Fruit fly (Drosophila melanogaster): ENCODE data around the gene fray.
A peak's percentile ranks its signal among the peaks of the same experiment; 100 is the strongest.

Gene fray

DNA sequence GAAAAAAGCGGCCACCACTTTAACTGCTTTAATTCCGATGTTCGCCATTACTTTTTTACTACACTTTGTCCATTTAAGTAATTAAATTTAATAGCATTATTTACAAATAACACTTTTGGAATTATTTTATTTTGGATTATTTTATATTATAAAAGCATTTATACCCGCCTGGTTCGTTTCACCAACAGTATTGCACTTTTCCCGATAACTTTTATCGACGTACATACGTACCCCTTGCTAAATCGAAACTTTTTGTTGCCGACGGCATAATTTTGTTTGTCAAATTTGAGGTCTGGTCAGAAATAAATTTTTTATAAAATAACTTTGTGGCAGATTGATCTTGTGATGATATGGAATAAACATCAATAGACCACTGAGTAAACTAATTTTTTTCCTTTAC lies 13.3 kb upstream of the fray start, which contains the start of gene CG7691:
TSS of gene CG7691 (plus strand) at position 301 of the 400 bp plus-strand sequence.
- TF ChIP-seq brk (GFP tag; optimal IDR thresholded peaks at IDR 0.05) (no peak), OdsH (GFP tag; optimal IDR thresholded peaks at IDR 0.05) (no peak), Myc (optimal IDR thresholded peaks at IDR 0.05) (no peak), rgr (GFP tag; optimal IDR thresholded peaks at IDR 0.05) (no peak), sage (GFP tag; optimal IDR thresholded peaks at IDR 0.05) (no peak)

dm6 chr3R:18565073-18565472 lies 7.8 kb upstream of the fray start, which contains the start of the genes CG43210 and hemo:
TSS of gene CG43210 (minus strand) at chr3R:18565173.
TSS of gene hemo (minus strand) at chr3R:18565173.
- TF ChIP-seq HLH106 (tag; optimal IDR thresholded peaks at IDR 0.05) = peak; percentile 30
- TF ChIP-seq Mio (GFP tag; optimal IDR thresholded peaks at IDR 0.05) = no peak

- TF ChIP-seq usp (GFP tag; optimal IDR thresholded peaks at IDR 0.05) (no peak), Rel (GFP tag; optimal IDR thresholded peaks at IDR 0.05) (no peak), Rel (tag; optimal IDR thresholded peaks at IDR 0.05) (no peak), Vsx2 (GFP tag; optimal IDR thresholded peaks at IDR 0.05; ENCODE audit: partially characterized antibody) (no peak), Jra (GFP tag; optimal IDR thresholded peaks at IDR 0.05) (no peak), woc (GFP tag; optimal IDR thresholded peaks at IDR 0.05) (no peak), dl (GFP tag; optimal IDR thresholded peaks at IDR 0.05; ENCODE audit: insufficient read depth in 1 of 2, partially characterized antibody in 2 of 2) (no peak), sage (GFP tag; optimal IDR thresholded peaks at IDR 0.05) (no peak), dmrt93B (GFP tag; optimal IDR thresholded peaks at IDR 0.05) (no peak), rgr (GFP tag; optimal IDR thresholded peaks at IDR 0.05) (no peak), Hr83 (GFP tag; optimal IDR thresholded peaks at IDR 0.05; ENCODE audit: poor library complexity, severe bottlenecking) (no peak), Abd-B (GFP tag; optimal IDR thresholded peaks at IDR 0.05) (no peak), Mio (GFP tag; optimal IDR thresholded peaks at IDR 0.05) (no peak), pan (optimal IDR thresholded peaks at IDR 0.05) (no peak), psq (GFP tag; optimal IDR thresholded peaks at IDR 0.05) (no peak), GATAd (GFP tag; optimal IDR thresholded peaks at IDR 0.05) (no peak)
These were observed 569 bp upstream of the fray start for dm6 chr3R:18572240-18572803.

DNA sequence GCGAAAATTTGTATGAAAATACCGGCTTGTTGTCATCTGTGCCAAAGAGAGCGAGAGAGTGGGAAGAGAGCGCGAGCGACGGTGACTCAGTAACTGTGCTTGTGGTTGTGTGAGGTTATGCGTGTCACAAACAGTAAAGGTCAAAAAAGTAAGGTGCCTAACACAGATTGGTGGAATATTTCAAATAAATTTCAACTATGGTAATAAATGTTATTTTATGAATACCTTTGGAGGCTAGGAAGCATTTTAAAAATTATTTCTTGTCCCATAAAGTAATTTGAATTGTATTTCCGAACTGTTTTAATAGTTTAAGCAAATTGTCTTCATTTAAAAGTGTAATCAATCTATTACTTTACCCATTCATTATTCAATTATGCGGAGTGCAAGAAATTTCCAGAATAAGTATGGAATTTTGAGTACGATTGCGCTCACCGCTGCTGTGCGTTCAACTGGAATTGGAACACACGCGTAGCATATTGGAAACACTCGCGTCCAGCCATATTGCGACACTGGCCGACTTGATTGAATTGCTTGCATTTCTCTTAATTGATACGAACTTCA lies 888 bp downstream of the fray start:
- TF ChIP-seq jim (GFP tag; optimal IDR thresholded peaks at IDR 0.05) = peak; percentile 5
- TF ChIP-seq HLH106 (tag; optimal IDR thresholded peaks at IDR 0.05) = peak; percentile 93
- TF ChIP-seq GATAd (GFP tag; optimal IDR thresholded peaks at IDR 0.05) = peak; percentile 49
- TF ChIP-seq CrebA (GFP tag; optimal IDR thresholded peaks at IDR 0.05; ENCODE audit: borderline replicate concordance) = peak; percentile 69
- no peak for TF ChIP-seq Hr78 (GFP tag; optimal IDR thresholded peaks at IDR 0.05)
- peak; percentile 92 for TF ChIP-seq Sp1 (GFP tag; optimal IDR thresholded peaks at IDR 0.05)
- peak; percentile 82 for TF ChIP-seq brk (GFP tag; optimal IDR thresholded peaks at IDR 0.05)
- TF ChIP-seq woc (GFP tag; optimal IDR thresholded peaks at IDR 0.05) = peak; percentile 87
- peak; percentile 36 for TF ChIP-seq Dfd (GFP tag; optimal IDR thresholded peaks at IDR 0.05)
- TF ChIP-seq sv (GFP tag; optimal IDR thresholded peaks at IDR 0.05) = peak; percentile 92
- peak; percentile 94 for TF ChIP-seq Jra (GFP tag; optimal IDR thresholded peaks at IDR 0.05)
- peak; percentile 65 for TF ChIP-seq Mio (GFP tag; optimal IDR thresholded peaks at IDR 0.05)
- peak; percentile 81 for TF ChIP-seq sage (GFP tag; optimal IDR thresholded peaks at IDR 0.05)
- peak; percentile 94 for TF ChIP-seq h (GFP tag; optimal IDR thresholded peaks at IDR 0.05)
- TF ChIP-seq Rel (GFP tag; optimal IDR thresholded peaks at IDR 0.05) = peak; percentile 44
- TF ChIP-seq Rel (tag; optimal IDR thresholded peaks at IDR 0.05) = peak; percentile 50
- TF ChIP-seq Abd-B (GFP tag; optimal IDR thresholded peaks at IDR 0.05) = no peak
- TF ChIP-seq CG32264 (GFP tag; optimal IDR thresholded peaks at IDR 0.05) = peak; percentile 83
- TF ChIP-seq ey (GFP tag; optimal IDR thresholded peaks at IDR 0.05) = peak; percentile 96
- peak; percentile 97 for TF ChIP-seq OdsH (GFP tag; optimal IDR thresholded peaks at IDR 0.05)
- TF ChIP-seq dl (GFP tag; optimal IDR thresholded peaks at IDR 0.05; ENCODE audit: insufficient read depth in 1 of 2, partially characterized antibody in 2 of 2) = peak; percentile 74 to 77
- no peak for TF ChIP-seq pan (optimal IDR thresholded peaks at IDR 0.05)
- peak; percentile 91 for TF ChIP-seq psq (GFP tag; optimal IDR thresholded peaks at IDR 0.05)
- peak; percentile 92 for TF ChIP-seq Hnf4 (GFP tag; optimal IDR thresholded peaks at IDR 0.05)
- TF ChIP-seq Myc (optimal IDR thresholded peaks at IDR 0.05) = no peak
- TF ChIP-seq dsf (GFP tag; optimal IDR thresholded peaks at IDR 0.05; ENCODE audit: borderline replicate concordance) = peak; percentile 46
- no peak for TF ChIP-seq N (GFP tag; optimal IDR thresholded peaks at IDR 0.05)
- TF ChIP-seq dmrt93B (GFP tag; optimal IDR thresholded peaks at IDR 0.05) = peak; percentile 91
- TF ChIP-seq Vsx2 (GFP tag; optimal IDR thresholded peaks at IDR 0.05; ENCODE audit: partially characterized antibody) = peak; percentile 7
- TF ChIP-seq lola (GFP tag; optimal IDR thresholded peaks at IDR 0.05) = no peak
- peak; percentile 73 for TF ChIP-seq Dif (GFP tag; optimal IDR thresholded peaks at IDR 0.05; ENCODE audit: partially characterized antibody)
- TF ChIP-seq CG9705 (GFP tag; optimal IDR thresholded peaks at IDR 0.05) = peak; percentile 51
- peak; percentile 25 for TF ChIP-seq Hr83 (GFP tag; optimal IDR thresholded peaks at IDR 0.05; ENCODE audit: poor library complexity, severe bottlenecking)
- no peak for TF ChIP-seq usp (GFP tag; optimal IDR thresholded peaks at IDR 0.05)
- TF ChIP-seq foxo (GFP tag; optimal IDR thresholded peaks at IDR 0.05) = peak; percentile 49 to 95
- peak; percentile 95 for TF ChIP-seq br (GFP tag; optimal IDR thresholded peaks at IDR 0.05)
- peak; percentile 95 for TF ChIP-seq fru (GFP tag; optimal IDR thresholded peaks at IDR 0.05)
- TF ChIP-seq tai (GFP tag; optimal IDR thresholded peaks at IDR 0.05) = peak; percentile 87
- TF ChIP-seq rgr (GFP tag; optimal IDR thresholded peaks at IDR 0.05) = peak; percentile 95
